Fruit fly (Drosophila melanogaster): ENCODE measurements around the gene aralar1.

DNA sequence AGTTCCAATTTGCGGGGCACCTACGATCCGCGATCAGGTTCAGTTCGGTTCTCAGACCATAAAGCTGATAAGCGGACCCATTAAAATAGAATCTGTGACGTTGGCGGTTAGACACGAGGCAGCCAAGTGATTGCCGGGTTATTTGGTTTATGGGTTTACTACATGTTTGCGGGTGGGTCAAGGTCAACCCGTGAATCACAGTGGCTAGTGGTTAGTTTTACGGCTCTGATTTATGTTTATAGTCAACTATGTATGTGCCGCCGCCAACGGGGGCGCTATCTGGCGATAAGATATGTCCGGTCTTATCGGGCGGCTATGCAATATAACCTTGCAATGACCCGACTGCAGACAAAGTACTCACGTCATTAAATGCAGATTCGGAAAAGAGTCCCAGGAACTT is 6.2 kb downstream of the aralar1 start:
- no peak for TF ChIP-seq usp (GFP tag; optimal IDR thresholded peaks at IDR 0.05)
- TF ChIP-seq CG8478 (optimal IDR thresholded peaks at IDR 0.05): no peak
- TF ChIP-seq pan (optimal IDR thresholded peaks at IDR 0.05): no peak
- TF ChIP-seq EcR (GFP tag; optimal IDR thresholded peaks at IDR 0.05): no peak
- TF ChIP-seq Dll (optimal IDR thresholded peaks at IDR 0.05): no peak
- no peak for TF ChIP-seq psq (optimal IDR thresholded peaks at IDR 0.05)
